Fruit fly (Drosophila melanogaster) S2 (cell line): ENCODE measurements around the gene CG14419.

Source experiments
- CG8478 ChIP-seq: fragments of >200 bp; optimal IDR thresholded peaks from 2 replicates; lab custom pipeline; 2018
- CTCF ChIP-seq, 2 experiments: fragments of >200 bp; optimal IDR thresholded peaks; 2 replicates each; lab custom pipeline; 2018

- TF ChIP-seq CTCF (optimal IDR thresholded peaks at IDR 0.05; lab: Kevin White, UChicago) (no peak), CG8478 (lab: Kevin White, UChicago) (no peak)
Measured at dm6 chrX:2907105-2907694, 21.5 kb upstream of the CG14419 start.
